Worm (Caenorhabditis elegans): Measurements from ENCODE around the gene pdk-1.

Gene pdk-1

ce11 chrX:1302267-1302666 is 18.9 kb upstream of the pdk-1 start (continued):
- TF ChIP-seq egl-43 (GFP tag; IDR thresholded peaks at IDR 0.05) (peak; percentile 83), nhr-48 (tag; optimal IDR thresholded peaks at IDR 0.05) (peak; percentile 51), nhr-76 (tag; optimal IDR thresholded peaks at IDR 0.05) (no peak), snpc-1.2 (GFP tag; IDR thresholded peaks at IDR 0.05) (no peak), ceh-32 (tag; optimal IDR thresholded peaks at IDR 0.05; ENCODE audit: poor library complexity) (no peak), ZK337.2 (GFP tag; IDR thresholded peaks at IDR 0.05) (no peak), ceh-28 (tag; optimal IDR thresholded peaks at IDR 0.05) (no peak), vab-7 (GFP tag; IDR thresholded peaks at IDR 0.05) (no peak), nhr-10 (tag; optimal IDR thresholded peaks at IDR 0.05) (no peak), duxl-1 (tag; optimal IDR thresholded peaks at IDR 0.05; ENCODE audit: poor library complexity) (peak; percentile 61), dmd-6 (GFP tag; IDR thresholded peaks at IDR 0.05) (peak; percentile 73), lsy-2 (tag; optimal IDR thresholded peaks at IDR 0.05) (peak; percentile 46 to 80), pha-4 (GFP tag; IDR thresholded peaks at IDR 0.05) (peak; percentile 44; the same call in 1 of the 2 replicates), pha-4 (tag; optimal IDR thresholded peaks at IDR 0.05) (no peak), T20F7.1 (GFP tag; optimal IDR thresholded peaks at IDR 0.05) (no peak), tag-97 (GFP tag; IDR thresholded peaks at IDR 0.05) (no peak), nhr-42 (GFP tag; IDR thresholded peaks at IDR 0.05) (no peak), dve-1 (tag; optimal IDR thresholded peaks at IDR 0.05; ENCODE audit: insufficient read depth) (peak; percentile 82), ztf-11 (tag; optimal IDR thresholded peaks at IDR 0.05) (no peak), dmd-8 (GFP tag; IDR thresholded peaks at IDR 0.05) (0 out of 2 replicates have a peak, but pooled peaks have one; percentile 20), lin-38 (GFP tag; IDR thresholded peaks at IDR 0.05) (peak; percentile 44; the same call in 1 of the 2 replicates), nhr-6 (tag; optimal IDR thresholded peaks at IDR 0.05) (peak; percentile 89), php-3 (GFP tag; IDR thresholded peaks at IDR 0.05) (no peak), R02D3.7 (tag; optimal IDR thresholded peaks at IDR 0.05) (no peak), Y105C5A.15 (GFP tag; IDR thresholded peaks at IDR 0.05) (no peak), nhr-237 (tag; optimal IDR thresholded peaks at IDR 0.05) (no peak), aly-2 (tag; optimal IDR thresholded peaks at IDR 0.05) (no peak), mes-2 (tag; optimal IDR thresholded peaks at IDR 0.05; ENCODE audit: poor library complexity, severe bottlenecking) (peak; percentile 91), F10B5.3 (tag; optimal IDR thresholded peaks at IDR 0.05) (peak; percentile 53), mdt-29 (GFP tag; IDR thresholded peaks at IDR 0.05) (0 out of 2 replicates have a peak, but pooled peaks have one; percentile 14), rbr-2 (tag; optimal IDR thresholded peaks at IDR 0.05) (peak; percentile 78), nhr-11 (tag; optimal IDR thresholded peaks at IDR 0.05) (peak; percentile 59), unc-39 (tag; optimal IDR thresholded peaks at IDR 0.05) (no peak), tra-1 (GFP tag; IDR thresholded peaks at IDR 0.05) (peak; percentile 45; the same call in 1 of the 2 replicates), ces-1 (GFP tag; optimal IDR thresholded peaks at IDR 0.05) (no peak), mep-1 (tag; optimal IDR thresholded peaks at IDR 0.05) (peak; percentile 91), hmg-1.1 (GFP tag; IDR thresholded peaks at IDR 0.05) (peak; percentile 87), spr-3 (GFP tag; optimal IDR thresholded peaks at IDR 0.05) (peak; percentile 10), lim-7 (GFP tag; IDR thresholded peaks at IDR 0.05) (0 out of 2 replicates have a peak, but pooled peaks have one; percentile 39), ceh-62 (tag; optimal IDR thresholded peaks at IDR 0.05) (no peak), zag-1 (tag; optimal IDR thresholded peaks at IDR 0.05) (no peak), unc-130 (GFP tag; optimal IDR thresholded peaks at IDR 0.05) (no peak), skn-1 (tag; optimal IDR thresholded peaks at IDR 0.05) (no peak), spr-1 (tag; optimal IDR thresholded peaks at IDR 0.05) (no peak), mxl-2 (GFP tag; conservative IDR thresholded peaks at IDR 0.05) (no peak), F49E8.2 (tag; optimal IDR thresholded peaks at IDR 0.05; ENCODE audit: borderline replicate concordance) (no peak), ZK546.5 (tag; optimal IDR thresholded peaks at IDR 0.05) (no peak), zip-11 (GFP tag; IDR thresholded peaks at IDR 0.05) (no peak), Y75B8A.6 (GFP tag; IDR thresholded peaks at IDR 0.05) (no peak), F26F4.8 (GFP tag; conservative IDR thresholded peaks at IDR 0.05) (no peak), hlh-11 (tag; optimal IDR thresholded peaks at IDR 0.05) (peak; percentile 92), daf-19 (GFP tag; conservative IDR thresholded peaks at IDR 0.05) (no peak)

Measured in whole organism, L4 larva.